Fruit fly (Drosophila melanogaster): ENCODE results near the gene Pli.
A peak's percentile ranks its signal among the peaks of the same experiment; 100 is the strongest.

Pli gene

dm6 chr3R:23888273-23889220 lies 1.3 kb downstream of the Pli start (continued):
- no peak for TF ChIP-seq CG15601 (tag; optimal IDR thresholded peaks at IDR 0.05)
- no peak for TF ChIP-seq CG11247 (GFP tag; IDR thresholded peaks at IDR 0.05)
- peak; percentile 21 for TF ChIP-seq fd96Cb (tag; optimal IDR thresholded peaks at IDR 0.05)
- TF ChIP-seq CG11398 (GFP tag; optimal IDR thresholded peaks at IDR 0.05), result no peak
- peak; percentile 4 for TF ChIP-seq maf-S (GFP tag; optimal IDR thresholded peaks at IDR 0.05)
- TF ChIP-seq CG7839 (tag; optimal IDR thresholded peaks at IDR 0.05), result peak; percentile 30
- TF ChIP-seq crc (GFP tag; optimal IDR thresholded peaks at IDR 0.05), result no peak
- TF ChIP-seq Ssrp (tag; optimal IDR thresholded peaks at IDR 0.05), result peak; percentile 31
- no peak for TF ChIP-seq CG32772 (GFP tag; IDR thresholded peaks at IDR 0.05)
- TF ChIP-seq dmrt99B (tag; optimal IDR thresholded peaks at IDR 0.05), result peak; percentile 49
- TF ChIP-seq CG4282 (GFP tag; optimal IDR thresholded peaks at IDR 0.05), result no peak
- no peak for TF ChIP-seq CG13624 (GFP tag; optimal IDR thresholded peaks at IDR 0.05)
- TF ChIP-seq CG9932 (GFP tag; IDR thresholded peaks at IDR 0.05), result peak; percentile 28; the same call in 1 of the 2 replicates
- TF ChIP-seq pros (GFP tag; optimal IDR thresholded peaks at IDR 0.05), result peak; percentile 28
- peak; percentile 35 for TF ChIP-seq Blimp-1 (GFP tag; optimal IDR thresholded peaks at IDR 0.05)
- TF ChIP-seq TFAM (GFP tag; optimal IDR thresholded peaks at IDR 0.05), result no peak
- TF ChIP-seq Med (GFP tag), result peak; percentile 88
- no peak for TF ChIP-seq Mrtf (GFP tag; IDR thresholded peaks at IDR 0.05)
- TF ChIP-seq stwl (tag; optimal IDR thresholded peaks at IDR 0.05), result no peak
- no peak for TF ChIP-seq Ravus (GFP tag; IDR thresholded peaks at IDR 0.05)
- TF ChIP-seq dati (GFP tag; IDR thresholded peaks at IDR 0.05), result no peak
- TF ChIP-seq CG14050 (GFP tag; IDR thresholded peaks at IDR 0.05), result 0 out of 3 replicates have a peak, but pooled peaks have one; percentile 11
- TF ChIP-seq E2f1 (GFP tag; IDR thresholded peaks at IDR 0.05), result no peak
- TF ChIP-seq CG9797 (GFP tag; optimal IDR thresholded peaks at IDR 0.05), result no peak
- TF ChIP-seq Poxn (GFP tag; IDR thresholded peaks at IDR 0.05), result no peak
- TF ChIP-seq Optix (GFP tag; IDR thresholded peaks at IDR 0.05), result no peak
- peak; percentile 19 for TF ChIP-seq Nf-YB (GFP tag; optimal IDR thresholded peaks at IDR 0.05)
- no peak for TF ChIP-seq CG9437 (GFP tag; optimal IDR thresholded peaks at IDR 0.05)
- TF ChIP-seq Spps (tag; optimal IDR thresholded peaks at IDR 0.05), result no peak
- peak; percentile 8 for TF ChIP-seq CG1602 (GFP tag; optimal IDR thresholded peaks at IDR 0.05)
- TF ChIP-seq CG10979 (tag; optimal IDR thresholded peaks at IDR 0.05), result peak; percentile 30
- TF ChIP-seq slou (GFP tag; optimal IDR thresholded peaks at IDR 0.05), result no peak
- TF ChIP-seq HLH54F (GFP tag; optimal IDR thresholded peaks at IDR 0.05), result no peak
- TF ChIP-seq CTCF (GFP tag; optimal IDR thresholded peaks at IDR 0.05), result no peak
- no peak for TF ChIP-seq ro (GFP tag; IDR thresholded peaks at IDR 0.05)
- no peak for TF ChIP-seq Fer1 (GFP tag; optimal IDR thresholded peaks at IDR 0.05)
- TF ChIP-seq chinmo (GFP tag; IDR thresholded peaks at IDR 0.05; ENCODE audit: partially characterized antibody), result 0 out of 4 replicates have a peak, but pooled peaks have one; percentile 26
- TF ChIP-seq YL-1 (GFP tag; optimal IDR thresholded peaks at IDR 0.05), result no peak
- no peak for TF ChIP-seq org-1 (GFP tag; optimal IDR thresholded peaks at IDR 0.05)
- TF ChIP-seq CG17359 (tag; optimal IDR thresholded peaks at IDR 0.05), result peak; percentile 23
- TF ChIP-seq Ptx1 (GFP tag; IDR thresholded peaks at IDR 0.05), result peak; percentile 24; the same call in 1 of the 2 replicates
- TF ChIP-seq nerfin-2 (GFP tag; IDR thresholded peaks at IDR 0.05; ENCODE audit: partially characterized antibody), result no peak
- TF ChIP-seq yki (optimal IDR thresholded peaks at IDR 0.05), result no peak
- no peak for TF ChIP-seq Sin3A (optimal IDR thresholded peaks at IDR 0.05)
- TF ChIP-seq nmo (GFP tag; optimal IDR thresholded peaks at IDR 0.05), result peak; percentile 24
- TF ChIP-seq Lhr (GFP tag; optimal IDR thresholded peaks at IDR 0.05), result no peak

Measured in whole organism, embryonic.